Worm (Caenorhabditis elegans) whole organism, L2 larva: Measurements from ENCODE around the gene magu-2.
"Not testable (repeated sequence)": the region's sequence is repeated elsewhere in the genome, so short reads cannot be mapped to it uniquely, and the experiment has no call there.

Experiments used
- C34F6.9 ChIP-seq: fragments of 150-350 bp; optimal IDR thresholded peaks from 2 replicates; lab custom pipeline; 2014; ENCODE audit warnings: missing biosample characterization, missing genetic modification characterization
- F13H6.1 ChIP-seq: sonication (generic microtip); optimal IDR thresholded peaks from 2 replicates; lab custom pipeline; 2016; ENCODE audit warnings: missing genetic modification characterization, missing compliant biosample characterization
- Y55F3AM.14 ChIP-seq: fragments of 200-800 bp; sonication (Bioruptor generic); optimal IDR thresholded peaks from 2 replicates; lab custom pipeline; 2018; ENCODE audit warnings: mild to moderate bottlenecking, missing genetic modification characterization, missing compliant biosample characterization
- ZK546.5 ChIP-seq: sonication (generic microtip); optimal IDR thresholded peaks from 2 replicates; lab custom pipeline; 2017; ENCODE audit warnings: missing biosample characterization, missing genetic modification characterization
- alr-1 ChIP-seq: fragments of 150-350 bp; optimal IDR thresholded peaks from 2 replicates; lab custom pipeline; 2014; ENCODE audit warnings: missing biosample characterization, missing genetic modification characterization
- aly-2 ChIP-seq: fragments of 150-350 bp; optimal IDR thresholded peaks from 2 replicates; lab custom pipeline; 2014; ENCODE audit warnings: missing biosample characterization, missing genetic modification characterization
- ama-1 ChIP-seq: fragments of 150-350 bp; optimal IDR thresholded peaks from 2 replicates; lab custom pipeline; 2018; ENCODE audit warnings: inconsistent platforms
- blmp-1 ChIP-seq: sonication (generic microtip); optimal IDR thresholded peaks from 2 replicates; lab custom pipeline; 2017; ENCODE audit warnings: missing genetic modification characterization, mild to moderate bottlenecking, missing compliant biosample characterization, antibody characterized with exemption, moderate library complexity; ENCODE audit not compliant: insufficient read depth
- ceh-16 ChIP-seq: fragments of 150-350 bp; optimal IDR thresholded peaks from 2 replicates; lab custom pipeline; 2014; ENCODE audit warnings: missing biosample characterization, missing genetic modification characterization
- ceh-82 ChIP-seq: fragments of 150-350 bp; optimal IDR thresholded peaks from 2 replicates; lab custom pipeline; 2014; ENCODE audit warnings: missing biosample characterization, missing genetic modification characterization
- crh-2 ChIP-seq: sonication (generic microtip); optimal IDR thresholded peaks from 2 replicates; lab custom pipeline; 2017; ENCODE audit warnings: missing biosample characterization, missing genetic modification characterization
- dmd-4 ChIP-seq: sonication (generic microtip); optimal IDR thresholded peaks from 2 replicates; lab custom pipeline; 2017; ENCODE audit warnings: missing biosample characterization, missing genetic modification characterization
- egl-27 ChIP-seq: sonication (generic microtip); optimal IDR thresholded peaks from 3 replicates; lab custom pipeline; 2017; ENCODE audit warnings: missing biosample characterization, missing genetic modification reagents, missing genetic modification characterization
- elt-1 ChIP-seq: fragments of 150-350 bp; optimal IDR thresholded peaks from 2 replicates; lab custom pipeline; 2014; ENCODE audit warnings: missing biosample characterization, missing genetic modification characterization
- elt-3 ChIP-seq: sonication (generic microtip); optimal IDR thresholded peaks from 2 replicates; lab custom pipeline; 2017; ENCODE audit warnings: missing biosample characterization, missing genetic modification characterization
- fos-1 ChIP-seq: fragments of 150-350 bp; optimal IDR thresholded peaks from 2 replicates; lab custom pipeline; 2014; ENCODE audit warnings: missing biosample characterization, missing genetic modification characterization
- gmeb-1 ChIP-seq: fragments of 150-350 bp; optimal IDR thresholded peaks from 2 replicates; lab custom pipeline; 2014; ENCODE audit warnings: missing biosample characterization, missing genetic modification characterization
- lin-11 ChIP-seq: fragments of 150-350 bp; sonication (generic microtip); optimal IDR thresholded peaks from 2 replicates; lab custom pipeline; 2014; ENCODE audit warnings: missing biosample characterization, missing genetic modification characterization, inconsistent platforms, mixed read lengths
- lin-13 ChIP-seq: fragments of 150-350 bp; optimal IDR thresholded peaks from 2 replicates; lab custom pipeline; 2014; ENCODE audit warnings: missing biosample characterization, missing genetic modification reagents, missing genetic modification characterization
- lin-39 ChIP-seq: fragments of 150-350 bp; optimal IDR thresholded peaks from 2 replicates; lab custom pipeline; 2014; ENCODE audit warnings: missing biosample characterization, missing genetic modification reagents, missing genetic modification characterization
- lsy-2 ChIP-seq, 2 experiments: fragments of 150-350 bp in 1 of 2; sonication (generic microtip) in 1 of 2; optimal IDR thresholded peaks; 2 replicates each; lab custom pipeline; 2014 to 2017; ENCODE audit warnings: missing biosample characterization in 2 of 2, missing genetic modification characterization in 2 of 2
- mab-5 ChIP-seq: fragments of 150-350 bp; optimal IDR thresholded peaks from 2 replicates; lab custom pipeline; 2014; ENCODE audit warnings: missing biosample characterization, missing genetic modification characterization
- mbf-1 ChIP-seq: sonication (generic microtip); optimal IDR thresholded peaks from 2 replicates; lab custom pipeline; 2017; ENCODE audit warnings: missing biosample characterization, missing genetic modification characterization
- mdl-1 ChIP-seq, 2 experiments: fragments of 150-350 bp in 1 of 2; sonication (generic microtip) in 1 of 2; optimal IDR thresholded peaks; 2 replicates each; lab custom pipeline; 2017; ENCODE audit warnings: missing biosample characterization in 2 of 2, missing genetic modification characterization in 2 of 2
- nhr-10 ChIP-seq: sonication (generic microtip); optimal IDR thresholded peaks from 2 replicates; lab custom pipeline; 2017; ENCODE audit warnings: missing biosample characterization, missing genetic modification characterization
- nhr-12 ChIP-seq: fragments of 150-350 bp; optimal IDR thresholded peaks from 2 replicates; lab custom pipeline; 2014; ENCODE audit warnings: missing biosample characterization, missing genetic modification characterization
- nhr-129 ChIP-seq: fragments of 150-350 bp; optimal IDR thresholded peaks from 2 replicates; lab custom pipeline; 2014; ENCODE audit warnings: missing biosample characterization, missing genetic modification characterization
- nhr-23 ChIP-seq: fragments of 150-350 bp; optimal IDR thresholded peaks from 2 replicates; lab custom pipeline; 2014; ENCODE audit warnings: missing biosample characterization, missing genetic modification reagents, missing genetic modification characterization
- nhr-237 ChIP-seq: fragments of 150-350 bp; optimal IDR thresholded peaks from 2 replicates; lab custom pipeline; 2014; ENCODE audit warnings: missing biosample characterization, missing genetic modification characterization
- nhr-25 ChIP-seq: fragments of 150-350 bp; sonication (generic microtip); optimal IDR thresholded peaks from 3 replicates; lab custom pipeline; 2014; ENCODE audit warnings: missing biosample characterization, missing genetic modification characterization
- peb-1 ChIP-seq: fragments of 150-350 bp; optimal IDR thresholded peaks from 2 replicates; lab custom pipeline; 2014; ENCODE audit warnings: missing biosample characterization, missing genetic modification characterization
- sma-3 ChIP-seq: sonication (generic microtip); optimal IDR thresholded peaks from 2 replicates; lab custom pipeline; 2016; ENCODE audit warnings: missing genetic modification reagents, missing genetic modification characterization, missing compliant biosample characterization
- sma-9 ChIP-seq, 2 experiments: fragments of 150-350 bp in 1 of 2; sonication (generic microtip) in 1 of 2; optimal IDR thresholded peaks; 2 replicates each; lab custom pipeline; 2014 to 2016; ENCODE audit warnings: missing genetic modification characterization in 2 of 2, mild to moderate bottlenecking in 1 of 2, missing biosample characterization in 1 of 2, missing compliant biosample characterization in 1 of 2, missing genetic modification reagents in 1 of 2, moderate library complexity in 1 of 2
- snpc-4 ChIP-seq: fragments of 150-350 bp; optimal IDR thresholded peaks from 2 replicates; lab custom pipeline; 2014; ENCODE audit warnings: missing biosample characterization, missing genetic modification characterization
- unc-39 ChIP-seq: fragments of 150-350 bp; optimal IDR thresholded peaks from 2 replicates; lab custom pipeline; 2014; ENCODE audit warnings: missing biosample characterization, missing genetic modification characterization
- unc-55 ChIP-seq: fragments of 150-350 bp; sonication (generic microtip); optimal IDR thresholded peaks from 3 replicates; lab custom pipeline; 2014; ENCODE audit warnings: missing biosample characterization, missing genetic modification reagents, missing genetic modification characterization
- unc-62 ChIP-seq: fragments of 150-350 bp; optimal IDR thresholded peaks from 2 replicates; lab custom pipeline; 2014; ENCODE audit warnings: missing biosample characterization, missing genetic modification reagents, missing genetic modification characterization
- zag-1 ChIP-seq: fragments of 150-350 bp; optimal IDR thresholded peaks from 2 replicates; lab custom pipeline; 2014; ENCODE audit warnings: missing biosample characterization, missing genetic modification characterization
- ztf-1 ChIP-seq: fragments of 200-800 bp; sonication (Bioruptor generic); conservative IDR thresholded peaks from 2 replicates; pipeline ENCODE4 v1.3.6; 2022; ENCODE audit warnings: missing genetic modification characterization, missing compliant biosample characterization
- ztf-11 ChIP-seq: sonication (generic microtip); optimal IDR thresholded peaks from 2 replicates; lab custom pipeline; 2017; ENCODE audit warnings: missing biosample characterization, missing genetic modification characterization
- ztf-4 ChIP-seq: fragments of 150-350 bp; optimal IDR thresholded peaks from 2 replicates; lab custom pipeline; 2014; ENCODE audit warnings: missing biosample characterization, missing genetic modification characterization

Gene magu-2

ce11 chrV:8800978-8801559 is at the start of gene magu-2:
TSS of gene magu-2 (minus strand) at chrV:8801028.
- TF ChIP-seq mbf-1 (no peak), snpc-4 (tag; lab: Kevin White, UChicago) (no peak), ceh-16 (tag; lab: Kevin White, UChicago) (no peak), F13H6.1 (no peak), mab-5 (tag; lab: Kevin White, UChicago) (no peak), elt-3 (tag; lab: Kevin White, UChicago) (no peak), Y55F3AM.14 (no peak), ztf-1 (no peak), lin-39 (no peak), peb-1 (tag; lab: Kevin White, UChicago) (no peak), ceh-82 (no peak), nhr-237 (tag; lab: Kevin White, UChicago) (no peak), sma-9 (GFP tag; optimal IDR thresholded peaks at IDR 0.05; lab: Kevin White, UChicago) (no peak), sma-9 (tag; optimal IDR thresholded peaks at IDR 0.05; lab: Kevin White, UChicago) (no peak)

- not testable (repeated sequence) for TF ChIP-seq zag-1; Y55F3AM.14; snpc-4 (tag; lab: Kevin White, UChicago)
Measured at ce11 chrV:8835311-8835710, 34.5 kb upstream of the magu-2 start, which contains the start of gene F07B7.7. TSS of gene F07B7.7 (plus strand) at chrV:8835611.

- TF ChIP-seq ceh-82; nhr-10 (tag; lab: Kevin White, UChicago); ztf-11: not testable (repeated sequence)
Measured at ce11 chrV:8819855-8820254, 19.0 kb upstream of the magu-2 start, which contains the start of gene rpm-1. TSS of gene rpm-1 (minus strand) at chrV:8819955.

ce11 chrV:8805047-8805446 is 4.2 kb upstream of the magu-2 start:
- TF ChIP-seq blmp-1 (tag; lab: Kevin White, UChicago): no peak
- no peak for TF ChIP-seq ceh-16 (tag; lab: Kevin White, UChicago)
- TF ChIP-seq lsy-2 (tag; optimal IDR thresholded peaks at IDR 0.05; lab: Kevin White, UChicago): no peak
- no peak for TF ChIP-seq lin-13
- TF ChIP-seq sma-9 (GFP tag; optimal IDR thresholded peaks at IDR 0.05; lab: Kevin White, UChicago): peak; percentile 11
- no peak for TF ChIP-seq sma-9 (tag; optimal IDR thresholded peaks at IDR 0.05; lab: Kevin White, UChicago)
- TF ChIP-seq ztf-4 (tag; lab: Kevin White, UChicago): no peak
- no peak for TF ChIP-seq elt-1 (tag; lab: Kevin White, UChicago)
- no peak for TF ChIP-seq nhr-10 (tag; lab: Kevin White, UChicago)

ce11 chrV:8802252-8802651 is 1.4 kb upstream of the magu-2 start:
- no peak for TF ChIP-seq C34F6.9 (tag; lab: Kevin White, UChicago)
- no peak for TF ChIP-seq peb-1 (tag; lab: Kevin White, UChicago)
- TF ChIP-seq nhr-10 (tag; lab: Kevin White, UChicago): no peak
- no peak for TF ChIP-seq ceh-82
- peak; percentile 67 for TF ChIP-seq sma-9 (GFP tag; optimal IDR thresholded peaks at IDR 0.05; lab: Kevin White, UChicago)
- no peak for TF ChIP-seq sma-9 (tag; optimal IDR thresholded peaks at IDR 0.05; lab: Kevin White, UChicago)
- TF ChIP-seq dmd-4 (tag; lab: Kevin White, UChicago): no peak
- TF ChIP-seq ceh-16 (tag; lab: Kevin White, UChicago): no peak
- TF ChIP-seq alr-1 (tag; lab: Kevin White, UChicago): no peak
- TF ChIP-seq unc-55 (GFP tag; lab: Kevin White, UChicago): no peak
- no peak for TF ChIP-seq nhr-25 (tag; lab: Kevin White, UChicago)
- no peak for TF ChIP-seq unc-39 (tag; lab: Kevin White, UChicago)
- no peak for TF ChIP-seq sma-3 (GFP tag; lab: Kevin White, UChicago)
- no peak for TF ChIP-seq snpc-4 (tag; lab: Kevin White, UChicago)
- no peak for TF ChIP-seq nhr-12 (tag; lab: Kevin White, UChicago)
- no peak for TF ChIP-seq lin-13
- no peak for TF ChIP-seq mab-5 (tag; lab: Kevin White, UChicago)
- TF ChIP-seq fos-1: no peak
- TF ChIP-seq mdl-1 (tag; optimal IDR thresholded peaks at IDR 0.05; lab: Kevin White, UChicago): peak in 1 of 2 experiments; percentile 13
- TF ChIP-seq ama-1 (lab: Kevin White, UChicago): no peak
- no peak for TF ChIP-seq ztf-11
- TF ChIP-seq ztf-4 (tag; lab: Kevin White, UChicago): no peak
- peak; percentile 77 for TF ChIP-seq F13H6.1
- TF ChIP-seq Y55F3AM.14: no peak
- no peak for TF ChIP-seq ZK546.5 (tag; lab: Kevin White, UChicago)
- no peak for TF ChIP-seq elt-3 (tag; lab: Kevin White, UChicago)
- no peak for TF ChIP-seq ztf-1
- no peak for TF ChIP-seq blmp-1 (tag; lab: Kevin White, UChicago)
- no peak for TF ChIP-seq crh-2 (tag; lab: Kevin White, UChicago)
- TF ChIP-seq nhr-129 (tag; lab: Kevin White, UChicago): peak; percentile 34
- no peak for TF ChIP-seq unc-62
- no peak for TF ChIP-seq lin-11
- peak; percentile 6 for TF ChIP-seq zag-1
- TF ChIP-seq egl-27 (tag; lab: Kevin White, UChicago): no peak
- TF ChIP-seq nhr-23: no peak
- no peak for TF ChIP-seq gmeb-1
- no peak for TF ChIP-seq aly-2
- TF ChIP-seq, all 48 proteins: peak for 5
